Worm (Caenorhabditis elegans) whole organism, L2 larva: ENCODE results near the gene C55A1.7.
"Not testable (repeated sequence)": the region's sequence is repeated elsewhere in the genome, so short reads cannot be mapped to it uniquely, and the experiment has no call there.

Experiments used
- C34F6.9 ChIP-seq: fragments of 150-350 bp; optimal IDR thresholded peaks from 2 replicates; lab custom pipeline; 2014; ENCODE audit warnings: missing biosample characterization, missing genetic modification characterization
- F13H6.1 ChIP-seq: sonication (generic microtip); optimal IDR thresholded peaks from 2 replicates; lab custom pipeline; 2016; ENCODE audit warnings: missing genetic modification characterization, missing compliant biosample characterization
- R02D3.7 ChIP-seq: fragments of 150-350 bp; optimal IDR thresholded peaks from 2 replicates; lab custom pipeline; 2014; ENCODE audit warnings: missing biosample characterization, missing genetic modification characterization
- ZK546.5 ChIP-seq: sonication (generic microtip); optimal IDR thresholded peaks from 2 replicates; lab custom pipeline; 2017; ENCODE audit warnings: missing biosample characterization, missing genetic modification characterization
- ama-1 ChIP-seq: fragments of 150-350 bp; optimal IDR thresholded peaks from 2 replicates; lab custom pipeline; 2018; ENCODE audit warnings: inconsistent platforms
- blmp-1 ChIP-seq: sonication (generic microtip); optimal IDR thresholded peaks from 2 replicates; lab custom pipeline; 2017; ENCODE audit warnings: missing genetic modification characterization, mild to moderate bottlenecking, missing compliant biosample characterization, antibody characterized with exemption, moderate library complexity; ENCODE audit not compliant: insufficient read depth
- ceh-16 ChIP-seq: fragments of 150-350 bp; optimal IDR thresholded peaks from 2 replicates; lab custom pipeline; 2014; ENCODE audit warnings: missing biosample characterization, missing genetic modification characterization
- ceh-82 ChIP-seq: fragments of 150-350 bp; optimal IDR thresholded peaks from 2 replicates; lab custom pipeline; 2014; ENCODE audit warnings: missing biosample characterization, missing genetic modification characterization
- crh-2 ChIP-seq: sonication (generic microtip); optimal IDR thresholded peaks from 2 replicates; lab custom pipeline; 2017; ENCODE audit warnings: missing biosample characterization, missing genetic modification characterization
- dmd-4 ChIP-seq: sonication (generic microtip); optimal IDR thresholded peaks from 2 replicates; lab custom pipeline; 2017; ENCODE audit warnings: missing biosample characterization, missing genetic modification characterization
- egl-27 ChIP-seq: sonication (generic microtip); optimal IDR thresholded peaks from 3 replicates; lab custom pipeline; 2017; ENCODE audit warnings: missing biosample characterization, missing genetic modification reagents, missing genetic modification characterization
- elt-1 ChIP-seq: fragments of 150-350 bp; optimal IDR thresholded peaks from 2 replicates; lab custom pipeline; 2014; ENCODE audit warnings: missing biosample characterization, missing genetic modification characterization
- elt-3 ChIP-seq: sonication (generic microtip); optimal IDR thresholded peaks from 2 replicates; lab custom pipeline; 2017; ENCODE audit warnings: missing biosample characterization, missing genetic modification characterization
- fos-1 ChIP-seq: fragments of 150-350 bp; optimal IDR thresholded peaks from 2 replicates; lab custom pipeline; 2014; ENCODE audit warnings: missing biosample characterization, missing genetic modification characterization
- gmeb-1 ChIP-seq: fragments of 150-350 bp; optimal IDR thresholded peaks from 2 replicates; lab custom pipeline; 2014; ENCODE audit warnings: missing biosample characterization, missing genetic modification characterization
- lin-11 ChIP-seq: fragments of 150-350 bp; sonication (generic microtip); optimal IDR thresholded peaks from 2 replicates; lab custom pipeline; 2014; ENCODE audit warnings: missing biosample characterization, missing genetic modification characterization, inconsistent platforms, mixed read lengths
- lin-13 ChIP-seq: fragments of 150-350 bp; optimal IDR thresholded peaks from 2 replicates; lab custom pipeline; 2014; ENCODE audit warnings: missing biosample characterization, missing genetic modification reagents, missing genetic modification characterization
- lin-39 ChIP-seq: fragments of 150-350 bp; optimal IDR thresholded peaks from 2 replicates; lab custom pipeline; 2014; ENCODE audit warnings: missing biosample characterization, missing genetic modification reagents, missing genetic modification characterization
- lsy-2 ChIP-seq, 2 experiments: fragments of 150-350 bp in 1 of 2; sonication (generic microtip) in 1 of 2; optimal IDR thresholded peaks; 2 replicates each; lab custom pipeline; 2014 to 2017; ENCODE audit warnings: missing biosample characterization in 2 of 2, missing genetic modification characterization in 2 of 2
- mab-5 ChIP-seq: fragments of 150-350 bp; optimal IDR thresholded peaks from 2 replicates; lab custom pipeline; 2014; ENCODE audit warnings: missing biosample characterization, missing genetic modification characterization
- mbf-1 ChIP-seq: sonication (generic microtip); optimal IDR thresholded peaks from 2 replicates; lab custom pipeline; 2017; ENCODE audit warnings: missing biosample characterization, missing genetic modification characterization
- mdl-1 ChIP-seq, 2 experiments: fragments of 150-350 bp in 1 of 2; sonication (generic microtip) in 1 of 2; optimal IDR thresholded peaks; 2 replicates each; lab custom pipeline; 2017; ENCODE audit warnings: missing biosample characterization in 2 of 2, missing genetic modification characterization in 2 of 2
- nhr-11 ChIP-seq: fragments of 150-350 bp; optimal IDR thresholded peaks from 2 replicates; lab custom pipeline; 2014; ENCODE audit warnings: missing biosample characterization, missing genetic modification characterization
- nhr-12 ChIP-seq: fragments of 150-350 bp; optimal IDR thresholded peaks from 2 replicates; lab custom pipeline; 2014; ENCODE audit warnings: missing biosample characterization, missing genetic modification characterization
- nhr-129 ChIP-seq: fragments of 150-350 bp; optimal IDR thresholded peaks from 2 replicates; lab custom pipeline; 2014; ENCODE audit warnings: missing biosample characterization, missing genetic modification characterization
- nhr-237 ChIP-seq: fragments of 150-350 bp; optimal IDR thresholded peaks from 2 replicates; lab custom pipeline; 2014; ENCODE audit warnings: missing biosample characterization, missing genetic modification characterization
- nhr-25 ChIP-seq: fragments of 150-350 bp; sonication (generic microtip); optimal IDR thresholded peaks from 3 replicates; lab custom pipeline; 2014; ENCODE audit warnings: missing biosample characterization, missing genetic modification characterization
- nhr-6 ChIP-seq: fragments of 150-350 bp; optimal IDR thresholded peaks from 2 replicates; lab custom pipeline; 2014; ENCODE audit warnings: missing biosample characterization, missing genetic modification characterization
- peb-1 ChIP-seq: fragments of 150-350 bp; optimal IDR thresholded peaks from 2 replicates; lab custom pipeline; 2014; ENCODE audit warnings: missing biosample characterization, missing genetic modification characterization
- sem-4 ChIP-seq: fragments of 150-350 bp; optimal IDR thresholded peaks from 2 replicates; lab custom pipeline; 2014; ENCODE audit warnings: missing biosample characterization, missing genetic modification reagents, missing genetic modification characterization
- skn-1 ChIP-seq: sonication (generic microtip); optimal IDR thresholded peaks from 2 replicates; lab custom pipeline; 2017; ENCODE audit warnings: missing biosample characterization, missing genetic modification characterization
- sma-3 ChIP-seq: sonication (generic microtip); optimal IDR thresholded peaks from 2 replicates; lab custom pipeline; 2016; ENCODE audit warnings: missing genetic modification reagents, missing genetic modification characterization, missing compliant biosample characterization
- sma-9 ChIP-seq, 2 experiments: fragments of 150-350 bp in 1 of 2; sonication (generic microtip) in 1 of 2; optimal IDR thresholded peaks; 2 replicates each; lab custom pipeline; 2014 to 2016; ENCODE audit warnings: missing genetic modification characterization in 2 of 2, mild to moderate bottlenecking in 1 of 2, missing biosample characterization in 1 of 2, missing compliant biosample characterization in 1 of 2, missing genetic modification reagents in 1 of 2, moderate library complexity in 1 of 2
- snpc-4 ChIP-seq: fragments of 150-350 bp; optimal IDR thresholded peaks from 2 replicates; lab custom pipeline; 2014; ENCODE audit warnings: missing biosample characterization, missing genetic modification characterization
- unc-55 ChIP-seq: fragments of 150-350 bp; sonication (generic microtip); optimal IDR thresholded peaks from 3 replicates; lab custom pipeline; 2014; ENCODE audit warnings: missing biosample characterization, missing genetic modification reagents, missing genetic modification characterization
- unc-62 ChIP-seq: fragments of 150-350 bp; optimal IDR thresholded peaks from 2 replicates; lab custom pipeline; 2014; ENCODE audit warnings: missing biosample characterization, missing genetic modification reagents, missing genetic modification characterization
- zag-1 ChIP-seq: fragments of 150-350 bp; optimal IDR thresholded peaks from 2 replicates; lab custom pipeline; 2014; ENCODE audit warnings: missing biosample characterization, missing genetic modification characterization
- ztf-1 ChIP-seq: fragments of 200-800 bp; sonication (Bioruptor generic); conservative IDR thresholded peaks from 2 replicates; pipeline ENCODE4 v1.3.6; 2022; ENCODE audit warnings: missing genetic modification characterization, missing compliant biosample characterization
- ztf-11 ChIP-seq: sonication (generic microtip); optimal IDR thresholded peaks from 2 replicates; lab custom pipeline; 2017; ENCODE audit warnings: missing biosample characterization, missing genetic modification characterization
- ztf-4 ChIP-seq: fragments of 150-350 bp; optimal IDR thresholded peaks from 2 replicates; lab custom pipeline; 2014; ENCODE audit warnings: missing biosample characterization, missing genetic modification characterization

C55A1.7 gene

DNA sequence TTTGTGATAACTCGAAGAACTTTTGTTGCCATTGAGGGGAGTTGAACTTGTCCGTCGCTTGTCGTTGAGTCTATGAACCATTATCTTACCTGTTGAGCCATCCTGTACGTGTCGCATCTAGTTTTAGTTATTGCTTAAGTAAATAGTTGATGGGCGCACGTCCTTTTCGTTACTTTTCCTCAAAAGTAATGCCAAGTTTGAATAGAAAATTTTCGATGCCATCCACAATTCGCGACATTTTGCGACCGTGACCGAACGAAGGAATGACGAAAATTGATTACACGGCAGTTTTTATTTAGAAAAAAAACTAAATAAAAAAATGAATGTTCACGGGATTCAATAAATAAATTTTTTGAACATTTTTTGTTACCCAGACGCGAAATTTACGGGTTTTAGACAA is 20.8 kb upstream of the C55A1.7 start, which contains the start of gene F53E4.1:
F53E4.1 (minus strand) TSS at position 101 of the 400 bp plus-strand sequence.
- TF ChIP-seq lin-11 (tag; lab: Kevin White, UChicago); egl-27 (tag; lab: Kevin White, UChicago); sma-9 (GFP tag; optimal IDR thresholded peaks at IDR 0.05; lab: Kevin White, UChicago); sma-9 (tag; optimal IDR thresholded peaks at IDR 0.05; lab: Kevin White, UChicago): not testable (repeated sequence)

DNA sequence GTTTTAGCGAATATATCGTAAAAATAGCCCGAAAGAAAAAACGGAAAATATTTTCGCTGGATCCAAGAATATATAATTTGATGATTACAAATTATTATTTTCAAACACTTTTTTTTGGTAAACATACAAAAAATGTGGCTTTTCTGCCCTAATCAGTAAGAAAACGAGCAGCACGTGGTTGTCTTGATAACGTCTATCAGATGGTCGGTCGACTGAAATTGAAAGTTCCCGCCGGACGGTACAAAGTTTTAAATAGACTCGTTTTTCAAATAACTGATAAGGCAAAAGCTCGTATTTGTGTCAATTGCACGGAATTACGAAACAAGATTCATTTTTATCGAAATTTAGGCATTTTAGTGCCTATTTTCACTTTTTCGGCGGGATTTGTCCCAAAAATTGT is 19.3 kb upstream of the C55A1.7 start:
- TF ChIP-seq ceh-82 (tag; lab: Kevin White, UChicago), result no peak
- TF ChIP-seq ztf-11 (tag; lab: Kevin White, UChicago), result no peak
- no peak for TF ChIP-seq snpc-4 (tag; lab: Kevin White, UChicago)
- peak; percentile 82 for TF ChIP-seq fos-1 (tag; lab: Kevin White, UChicago)
- TF ChIP-seq elt-3, result no peak
- no peak for TF ChIP-seq nhr-11
- TF ChIP-seq sma-3 (GFP tag; lab: Kevin White, UChicago), result peak; percentile 33
- TF ChIP-seq nhr-25 (tag; lab: Kevin White, UChicago), result no peak
- peak; percentile 67 for TF ChIP-seq blmp-1 (tag; lab: Kevin White, UChicago)
- TF ChIP-seq crh-2 (tag; lab: Kevin White, UChicago), result peak; percentile 72
- no peak for TF ChIP-seq lin-13
- peak; percentile 46 for TF ChIP-seq skn-1 (tag; lab: Kevin White, UChicago)
- TF ChIP-seq nhr-12 (tag; lab: Kevin White, UChicago), result no peak
- TF ChIP-seq ceh-16, result no peak
- peak; percentile 85 for TF ChIP-seq sma-9 (GFP tag; optimal IDR thresholded peaks at IDR 0.05; lab: Kevin White, UChicago)
- TF ChIP-seq sma-9 (tag; optimal IDR thresholded peaks at IDR 0.05; lab: Kevin White, UChicago), result no peak
- TF ChIP-seq ztf-4 (tag; lab: Kevin White, UChicago), result no peak
- TF ChIP-seq elt-1 (tag; lab: Kevin White, UChicago), result no peak
- TF ChIP-seq nhr-237 (tag; lab: Kevin White, UChicago), result no peak
- TF ChIP-seq lin-11 (tag; lab: Kevin White, UChicago), result no peak
- TF ChIP-seq unc-62, result no peak
- peak; percentile 65 for TF ChIP-seq gmeb-1
- no peak for TF ChIP-seq ama-1 (lab: Kevin White, UChicago)
- peak; percentile 66 for TF ChIP-seq F13H6.1 (tag; lab: Kevin White, UChicago)
- TF ChIP-seq peb-1 (tag; lab: Kevin White, UChicago), result no peak
- no peak for TF ChIP-seq mbf-1 (tag; lab: Kevin White, UChicago)
- TF ChIP-seq mdl-1 (tag; optimal IDR thresholded peaks at IDR 0.05; lab: Kevin White, UChicago), result peak in 1 of 2 experiments; percentile 67
- no peak for TF ChIP-seq dmd-4
- no peak for TF ChIP-seq sem-4 (tag; lab: Kevin White, UChicago)
- TF ChIP-seq mab-5 (tag; lab: Kevin White, UChicago), result no peak
- TF ChIP-seq ztf-1 (GFP tag; lab: Robert Waterston, UW), result no peak
- TF ChIP-seq zag-1 (tag; lab: Kevin White, UChicago), result no peak

DNA sequence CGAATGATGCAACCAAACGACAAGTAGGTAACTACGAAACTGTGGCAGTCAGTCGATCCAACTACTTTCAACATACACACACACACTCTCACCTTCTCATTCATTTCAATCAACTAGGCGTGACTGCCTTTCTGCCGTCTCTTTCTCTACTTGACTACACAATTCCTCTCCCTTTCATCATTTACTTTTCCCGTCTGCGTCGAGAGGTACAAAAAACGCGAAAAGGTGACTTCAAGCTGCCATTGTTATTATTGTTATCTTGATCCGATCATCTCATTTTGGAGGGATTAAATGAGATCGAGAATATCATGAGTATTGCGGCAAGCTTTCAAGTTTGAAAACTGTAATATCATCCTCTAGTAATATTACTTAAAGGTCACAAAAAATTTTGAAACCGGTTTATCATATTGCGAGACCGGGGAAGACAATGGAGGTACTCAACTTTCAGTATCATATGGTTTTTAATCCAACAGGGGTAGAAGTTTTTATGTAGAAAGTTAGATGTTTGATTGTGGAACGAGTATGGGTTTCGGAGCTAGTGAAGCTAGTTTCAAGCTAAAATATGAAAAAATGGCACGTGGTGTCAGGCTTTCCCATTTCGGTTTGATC is 16.7 kb upstream of the C55A1.7 start:
- no peak for TF ChIP-seq R02D3.7 (tag; lab: Kevin White, UChicago)
- no peak for TF ChIP-seq ztf-1 (GFP tag; lab: Robert Waterston, UW)
- TF ChIP-seq gmeb-1, result peak; percentile 15
- no peak for TF ChIP-seq mab-5 (tag; lab: Kevin White, UChicago)
- TF ChIP-seq snpc-4 (tag; lab: Kevin White, UChicago), result no peak
- no peak for TF ChIP-seq skn-1 (tag; lab: Kevin White, UChicago)
- TF ChIP-seq mbf-1 (tag; lab: Kevin White, UChicago), result no peak
- peak; percentile 26 for TF ChIP-seq elt-1 (tag; lab: Kevin White, UChicago)
- TF ChIP-seq nhr-6 (tag; lab: Kevin White, UChicago), result peak; percentile 16
- TF ChIP-seq nhr-129, result peak; percentile 93
- TF ChIP-seq ama-1 (lab: Kevin White, UChicago), result peak; percentile 53
- TF ChIP-seq sem-4 (tag; lab: Kevin White, UChicago), result peak; percentile 54
- TF ChIP-seq unc-62, result no peak
- TF ChIP-seq nhr-237 (tag; lab: Kevin White, UChicago), result no peak
- TF ChIP-seq fos-1 (tag; lab: Kevin White, UChicago), result peak; percentile 59
- TF ChIP-seq ZK546.5 (tag; lab: Kevin White, UChicago), result no peak
- TF ChIP-seq sma-9 (GFP tag; optimal IDR thresholded peaks at IDR 0.05; lab: Kevin White, UChicago), result peak; percentile 53
- TF ChIP-seq sma-9 (tag; optimal IDR thresholded peaks at IDR 0.05; lab: Kevin White, UChicago), result no peak
- peak in 1 of 2 experiments; percentile 33 for TF ChIP-seq lsy-2 (tag; optimal IDR thresholded peaks at IDR 0.05; lab: Kevin White, UChicago)
- TF ChIP-seq unc-55 (GFP tag; lab: Kevin White, UChicago), result no peak
- peak; percentile 25 for TF ChIP-seq C34F6.9 (tag; lab: Kevin White, UChicago)
- TF ChIP-seq ceh-16, result peak; percentile 45
- peak; percentile 47 for TF ChIP-seq crh-2 (tag; lab: Kevin White, UChicago)
- TF ChIP-seq blmp-1 (tag; lab: Kevin White, UChicago), result peak; percentile 80
- peak; percentile 50 for TF ChIP-seq F13H6.1 (tag; lab: Kevin White, UChicago)
- TF ChIP-seq nhr-25 (tag; lab: Kevin White, UChicago), result peak; percentile 79
- TF ChIP-seq egl-27 (tag; lab: Kevin White, UChicago), result peak; percentile 5
- no peak for TF ChIP-seq lin-39 (tag; lab: Kevin White, UChicago)
